Worm (Caenorhabditis elegans): ENCODE results near the gene tag-307.

Gene tag-307

ce11 chrIII:7897733-7898132, 40.7 kb upstream of the tag-307 start:
- TF ChIP-seq ceh-90 (tag; optimal IDR thresholded peaks at IDR 0.05) (no peak), aha-1 (tag; optimal IDR thresholded peaks at IDR 0.05) (no peak), skn-1 (tag; optimal IDR thresholded peaks at IDR 0.05) (no peak), C34B4.2 (tag; optimal IDR thresholded peaks at IDR 0.05) (no peak), lin-14 (GFP tag; optimal IDR thresholded peaks at IDR 0.05) (peak; percentile 57), lin-13 (GFP tag; optimal IDR thresholded peaks at IDR 0.05) (no peak), lir-3 (tag; optimal IDR thresholded peaks at IDR 0.05; ENCODE audit: poor library complexity) (no peak), C16A3.4 (tag; optimal IDR thresholded peaks at IDR 0.05) (peak; percentile 22), lin-39 (tag; optimal IDR thresholded peaks at IDR 0.05) (no peak), lin-35 (GFP tag; optimal IDR thresholded peaks at IDR 0.05) (peak in 1 of 2 experiments; percentile 49), efl-1 (optimal IDR thresholded peaks at IDR 0.05) (no peak), efl-1 (GFP tag; optimal IDR thresholded peaks at IDR 0.05 in 1 of 2) (peak in 1 of 2 experiments; percentile 87), C04F5.9 (tag; optimal IDR thresholded peaks at IDR 0.05) (no peak), unc-86 (tag; optimal IDR thresholded peaks at IDR 0.05) (no peak), nhr-19 (GFP tag; conservative IDR thresholded peaks at IDR 0.05) (peak; percentile 80), grh-1 (GFP tag; IDR thresholded peaks at IDR 0.05) (peak; percentile 83), nhr-20 (tag; optimal IDR thresholded peaks at IDR 0.05) (peak; percentile 81), pax-3 (tag; optimal IDR thresholded peaks at IDR 0.05) (no peak), aly-2 (tag; optimal IDR thresholded peaks at IDR 0.05) (no peak), zip-4 (GFP tag; optimal IDR thresholded peaks at IDR 0.05) (no peak), Y116A8C.19 (tag; optimal IDR thresholded peaks at IDR 0.05; ENCODE audit: borderline replicate concordance) (no peak), snpc-4 (tag; optimal IDR thresholded peaks at IDR 0.05) (no peak), ceh-63 (GFP tag; optimal IDR thresholded peaks at IDR 0.05) (no peak), isw-1 (GFP tag; IDR thresholded peaks at IDR 0.05) (no peak), F16B12.6 (tag; optimal IDR thresholded peaks at IDR 0.05) (no peak), mab-9 (GFP tag; IDR thresholded peaks at IDR 0.05) (no peak), lsy-2 (tag; optimal IDR thresholded peaks at IDR 0.05) (peak; percentile 25 to 88), nhr-47 (tag; optimal IDR thresholded peaks at IDR 0.05) (peak; percentile 36), unc-30 (tag; optimal IDR thresholded peaks at IDR 0.05) (no peak), nhr-11 (tag; optimal IDR thresholded peaks at IDR 0.05) (no peak), pag-3 (tag; optimal IDR thresholded peaks at IDR 0.05; ENCODE audit: borderline replicate concordance, insufficient read depth) (no peak), blmp-1 (tag; optimal IDR thresholded peaks at IDR 0.05) (peak; percentile 55), vab-15 (tag; optimal IDR thresholded peaks at IDR 0.05) (no peak), nhr-28 (tag; optimal IDR thresholded peaks at IDR 0.05) (no peak), elt-3 (tag; optimal IDR thresholded peaks at IDR 0.05) (peak in 5 of 6 experiments; percentile 27 to 85 (median 48)), ceh-88 (GFP tag; IDR thresholded peaks at IDR 0.05) (no peak), fkh-10 (GFP tag; optimal IDR thresholded peaks at IDR 0.05) (no peak), nhr-90 (tag; optimal IDR thresholded peaks at IDR 0.05; ENCODE audit: poor library complexity) (peak; percentile 71), nhr-12 (tag; optimal IDR thresholded peaks at IDR 0.05) (no peak), ceh-82 (tag; optimal IDR thresholded peaks at IDR 0.05) (no peak), snu-23 (GFP tag; optimal IDR thresholded peaks at IDR 0.05) (peak; percentile 58), pqm-1 (tag; optimal IDR thresholded peaks at IDR 0.05) (no peak), ztf-11 (tag; optimal IDR thresholded peaks at IDR 0.05) (no peak), tlp-1 (tag; optimal IDR thresholded peaks at IDR 0.05) (no peak), tbx-2 (tag; optimal IDR thresholded peaks at IDR 0.05) (peak; percentile 62), nhr-237 (tag; optimal IDR thresholded peaks at IDR 0.05) (peak; percentile 1), egl-27 (tag; optimal IDR thresholded peaks at IDR 0.05) (no peak), fos-1 (tag; optimal IDR thresholded peaks at IDR 0.05) (no peak), swsn-7 (tag; optimal IDR thresholded peaks at IDR 0.05) (no peak), dpl-1 (GFP tag; optimal IDR thresholded peaks at IDR 0.05) (peak in 1 of 3 experiments; percentile 9), fkh-4 (tag; optimal IDR thresholded peaks at IDR 0.05; ENCODE audit: borderline replicate concordance) (no peak), rnt-1 (tag; optimal IDR thresholded peaks at IDR 0.05) (no peak), unc-62 (GFP tag; optimal IDR thresholded peaks at IDR 0.05) (no peak)
